Worm (Caenorhabditis elegans) whole organism, L4 larva: ENCODE measurements around the gene Y7A5A.3.

Experiments used
- F10B5.3 ChIP-seq: sonication (generic microtip); optimal IDR thresholded peaks from 2 replicates; lab custom pipeline; 2016; ENCODE audit warnings: mild to moderate bottlenecking, missing genetic modification characterization, missing compliant biosample characterization
- F49E8.2 ChIP-seq: sonication (generic microtip); optimal IDR thresholded peaks from 2 replicates; lab custom pipeline; 2016; ENCODE audit warnings: missing compliant biosample characterization, mild to moderate bottlenecking, missing genetic modification characterization, borderline replicate concordance
- R02D3.7 ChIP-seq: fragments of 150-350 bp; sonication (generic microtip); optimal IDR thresholded peaks from 3 replicates; lab custom pipeline; 2014; ENCODE audit warnings: missing biosample characterization, missing genetic modification characterization
- aha-1 ChIP-seq: fragments of 150-350 bp; peaks from one replicate; lab custom pipeline; 2014; ENCODE audit warnings: missing biosample characterization, missing genetic modification characterization
- attf-4 ChIP-seq: sonication (generic microtip); optimal IDR thresholded peaks from 3 replicates; lab custom pipeline; 2017; ENCODE audit warnings: missing biosample characterization, missing genetic modification characterization
- ceh-82 ChIP-seq: sonication (generic microtip); optimal IDR thresholded peaks from 2 replicates; lab custom pipeline; 2017; ENCODE audit warnings: missing biosample characterization, missing genetic modification characterization
- ces-1 ChIP-seq: fragments of 150-350 bp; sonication (generic microtip); optimal IDR thresholded peaks from 4 replicates; lab custom pipeline; 2014; ENCODE audit warnings: missing biosample characterization, missing genetic modification reagents, missing genetic modification characterization
- daf-16 ChIP-seq, 3 experiments: sonication (generic microtip); optimal IDR thresholded peaks; 2 replicates each; lab custom pipeline; 2016 to 2017; ENCODE audit warnings: missing genetic modification characterization in 3 of 3, missing genetic modification reagents in 3 of 3, mild to moderate bottlenecking in 2 of 3, missing compliant biosample characterization in 2 of 3, missing biosample characterization in 1 of 3, moderate library complexity in 1 of 3
- daf-8 ChIP-seq: fragments of 200-800 bp; sonication (Bioruptor generic); IDR thresholded peaks from 2 replicates; pipeline ENCODE4 v1.3.6; 2022; ENCODE audit warnings: missing genetic modification characterization, missing compliant biosample characterization
- dmd-6 ChIP-seq: fragments of 200-800 bp; sonication (Bioruptor generic); IDR thresholded peaks from 2 replicates; pipeline ENCODE4 v1.3.6; 2022; ENCODE audit warnings: missing genetic modification reagents, missing genetic modification characterization, missing compliant biosample characterization
- dpl-1 ChIP-seq: fragments of 150-350 bp; optimal IDR thresholded peaks from 2 replicates; lab custom pipeline; 2014; ENCODE audit warnings: missing biosample characterization, missing genetic modification reagents, missing genetic modification characterization
- duxl-1 ChIP-seq: sonication (generic microtip); optimal IDR thresholded peaks from 2 replicates; lab custom pipeline; 2016; ENCODE audit warnings: mild to moderate bottlenecking, missing genetic modification characterization, moderate library complexity, missing compliant biosample characterization; ENCODE audit not compliant: poor library complexity
- dve-1 ChIP-seq: sonication (generic microtip); optimal IDR thresholded peaks from 2 replicates; lab custom pipeline; 2017; ENCODE audit warnings: antibody characterized with exemption, mild to moderate bottlenecking, missing genetic modification characterization, missing compliant biosample characterization; ENCODE audit not compliant: insufficient read depth
- egl-43 ChIP-seq: fragments of 200-800 bp; sonication (Bioruptor generic); IDR thresholded peaks from 2 replicates; pipeline ENCODE4 v1.3.6; 2022; ENCODE audit warnings: missing genetic modification reagents, missing genetic modification characterization, missing compliant biosample characterization
- fos-1 ChIP-seq: fragments of 150-350 bp; optimal IDR thresholded peaks from 2 replicates; lab custom pipeline; 2014; ENCODE audit warnings: missing biosample characterization, missing genetic modification characterization
- hmg-1.1 ChIP-seq: fragments of 200-800 bp; sonication (Bioruptor generic); IDR thresholded peaks from 2 replicates; pipeline ENCODE4 v1.3.6; 2022; ENCODE audit warnings: missing genetic modification reagents, missing genetic modification characterization, missing compliant biosample characterization
- lin-1 ChIP-seq: fragments of 200-800 bp; sonication (Bioruptor generic); IDR thresholded peaks from 2 replicates; pipeline ENCODE4 v1.3.6; 2022; ENCODE audit warnings: missing genetic modification reagents, missing genetic modification characterization, missing compliant biosample characterization
- lin-15B ChIP-seq: fragments of 150-350 bp; sonication (generic microtip); optimal IDR thresholded peaks from 3 replicates; lab custom pipeline; 2014; ENCODE audit warnings: missing biosample characterization, missing genetic modification characterization
- lin-29 ChIP-seq: fragments of 200-800 bp; sonication (Bioruptor generic); IDR thresholded peaks from 2 replicates; pipeline ENCODE4 v1.3.6; 2022; ENCODE audit warnings: missing genetic modification reagents, missing genetic modification characterization, missing compliant biosample characterization
- lir-3 ChIP-seq: sonication (generic microtip); optimal IDR thresholded peaks from 2 replicates; lab custom pipeline; 2016; ENCODE audit warnings: mild to moderate bottlenecking, missing genetic modification characterization, missing compliant biosample characterization
- lsy-2 ChIP-seq, 2 experiments: fragments of 150-350 bp in 1 of 2; sonication (generic microtip) in 1 of 2; optimal IDR thresholded peaks; 2 replicates each; lab custom pipeline; 2014 to 2017; ENCODE audit warnings: missing biosample characterization in 2 of 2, missing genetic modification characterization in 2 of 2
- mep-1 ChIP-seq: fragments of 150-350 bp; sonication (generic microtip); optimal IDR thresholded peaks from 3 replicates; lab custom pipeline; 2014; ENCODE audit warnings: missing biosample characterization, missing genetic modification characterization
- nhr-111 ChIP-seq: fragments of 200-800 bp; sonication (Bioruptor generic); optimal IDR thresholded peaks from 2 replicates; lab custom pipeline; 2018; ENCODE audit warnings: mild to moderate bottlenecking, missing genetic modification characterization, missing compliant biosample characterization
- nhr-237 ChIP-seq: sonication (generic microtip); optimal IDR thresholded peaks from 2 replicates; lab custom pipeline; 2017; ENCODE audit warnings: missing biosample characterization, missing genetic modification characterization
- nhr-25 ChIP-seq: sonication (generic microtip); optimal IDR thresholded peaks from 2 replicates; lab custom pipeline; 2017; ENCODE audit warnings: missing genetic modification characterization, mild to moderate bottlenecking, missing compliant biosample characterization, antibody characterized with exemption, moderate library complexity, borderline replicate concordance; ENCODE audit not compliant: insufficient read depth
- nhr-28 ChIP-seq: fragments of 150-350 bp; optimal IDR thresholded peaks from 2 replicates; lab custom pipeline; 2014; ENCODE audit warnings: missing biosample characterization, missing genetic modification characterization
- nhr-48 ChIP-seq: sonication (generic microtip); optimal IDR thresholded peaks from 2 replicates; lab custom pipeline; 2016; ENCODE audit warnings: mild to moderate bottlenecking, missing genetic modification characterization, missing compliant biosample characterization
- nhr-77 ChIP-seq: fragments of 150-350 bp; optimal IDR thresholded peaks from 2 replicates; lab custom pipeline; 2014; ENCODE audit warnings: missing biosample characterization, missing genetic modification characterization
- pqm-1 ChIP-seq: sonication (generic microtip); optimal IDR thresholded peaks from 2 replicates; lab custom pipeline; 2017; ENCODE audit warnings: missing biosample characterization, missing genetic modification characterization
- sdz-12 ChIP-seq: fragments of 200-800 bp; sonication (Bioruptor generic); optimal IDR thresholded peaks from 2 replicates; lab custom pipeline; 2018; ENCODE audit warnings: mild to moderate bottlenecking, missing genetic modification characterization, missing compliant biosample characterization
- set-16 ChIP-seq: fragments of 200-800 bp; sonication (Bioruptor generic); IDR thresholded peaks from 2 replicates; pipeline ENCODE4 v1.3.6; 2022; ENCODE audit warnings: missing genetic modification reagents, missing genetic modification characterization, missing compliant biosample characterization
- snpc-1.2 ChIP-seq: fragments of 200-800 bp; sonication (Bioruptor generic); IDR thresholded peaks from 2 replicates; pipeline ENCODE4 v1.3.6; 2022; ENCODE audit warnings: missing genetic modification reagents, missing genetic modification characterization, missing compliant biosample characterization
- zag-1 ChIP-seq: fragments of 150-350 bp; optimal IDR thresholded peaks from 2 replicates; lab custom pipeline; 2014; ENCODE audit warnings: missing biosample characterization, missing genetic modification characterization
- zip-11 ChIP-seq: fragments of 200-800 bp; sonication (Bioruptor generic); IDR thresholded peaks from 2 replicates; pipeline ENCODE4 v1.3.6; 2022; ENCODE audit warnings: missing genetic modification characterization, missing compliant biosample characterization

Gene Y7A5A.3

DNA sequence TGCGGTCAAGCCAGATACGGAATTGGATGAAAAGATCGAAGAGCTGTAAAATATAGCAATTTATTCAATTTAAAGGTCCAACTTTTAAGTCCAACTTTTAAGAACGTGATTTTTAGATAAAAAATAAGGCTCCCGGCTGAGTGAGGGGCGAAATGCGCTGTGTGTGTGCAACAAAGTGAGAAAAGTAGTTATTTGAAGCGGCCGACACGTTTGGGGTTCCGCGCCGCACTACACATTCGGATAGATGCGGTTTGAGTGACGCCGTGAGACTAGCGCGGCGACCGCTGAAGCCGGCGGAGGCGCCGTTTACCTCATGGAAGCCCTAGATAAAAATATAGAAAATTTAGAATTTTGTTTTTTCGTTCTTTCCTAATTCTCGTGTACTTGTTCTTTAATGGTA, 13.7 kb downstream of the Y7A5A.3 start:
- TF ChIP-seq sdz-12 (GFP tag; lab: Kevin White, UChicago) (no peak), set-16 (GFP tag; lab: Robert Waterston, UW) (peak; percentile 37; the same call in 1 of the 2 replicates), lin-1 (no peak)

DNA sequence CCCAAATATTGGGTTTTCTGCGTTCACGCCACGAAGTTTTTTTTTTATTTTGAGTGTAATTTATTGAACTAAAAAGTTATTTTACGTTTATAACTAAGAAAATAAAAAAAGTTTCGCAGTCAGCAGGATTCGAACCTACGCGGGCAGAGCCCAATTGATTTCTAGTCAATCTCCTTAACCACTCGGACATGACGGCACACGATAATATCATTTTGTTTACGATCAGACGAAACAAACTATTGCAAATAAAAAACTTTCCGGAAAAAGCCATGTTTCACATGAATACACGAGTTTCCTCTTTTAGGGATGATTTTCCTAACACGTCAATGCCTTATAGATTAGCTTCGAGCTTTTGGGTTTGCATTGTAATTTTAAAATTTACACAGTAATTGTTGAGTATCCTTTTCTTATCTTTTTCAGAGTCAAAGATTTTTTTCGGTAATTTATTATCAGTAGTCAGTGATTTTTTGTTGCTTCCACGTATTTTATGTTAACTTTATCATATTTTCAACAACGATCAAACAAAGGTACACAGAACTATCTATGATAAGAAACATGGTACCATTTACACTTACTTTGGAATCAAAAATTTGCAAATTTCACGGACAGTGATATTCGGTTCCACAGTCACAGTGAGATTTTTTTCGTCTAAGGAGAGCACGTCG, 14.4 kb downstream of the Y7A5A.3 start:
- TF ChIP-seq lin-15B (tag; lab: Kevin White, UChicago) (no peak), hmg-1.1 (GFP tag; lab: Robert Waterston, UW) (no peak), attf-4 (no peak), daf-16 (GFP tag; optimal IDR thresholded peaks at IDR 0.05; lab: Kevin White, UChicago) (no peak), daf-16 (tag; optimal IDR thresholded peaks at IDR 0.05; lab: Kevin White, UChicago) (peak; percentile 59), fos-1 (no peak), nhr-28 (tag; lab: Kevin White, UChicago) (peak; percentile 14), nhr-25 (no peak), snpc-1.2 (GFP tag; lab: Robert Waterston, UW) (no peak), mep-1 (no peak), lsy-2 (tag; optimal IDR thresholded peaks at IDR 0.05; lab: Kevin White, UChicago) (no peak), nhr-77 (tag; lab: Kevin White, UChicago) (peak; percentile 24), dve-1 (peak; percentile 18), nhr-111 (GFP tag; lab: Kevin White, UChicago) (no peak), lin-29 (GFP tag; lab: Robert Waterston, UW) (no peak), zip-11 (no peak), duxl-1 (tag; lab: Kevin White, UChicago) (no peak), pqm-1 (tag; lab: Kevin White, UChicago) (peak; percentile 49)

DNA sequence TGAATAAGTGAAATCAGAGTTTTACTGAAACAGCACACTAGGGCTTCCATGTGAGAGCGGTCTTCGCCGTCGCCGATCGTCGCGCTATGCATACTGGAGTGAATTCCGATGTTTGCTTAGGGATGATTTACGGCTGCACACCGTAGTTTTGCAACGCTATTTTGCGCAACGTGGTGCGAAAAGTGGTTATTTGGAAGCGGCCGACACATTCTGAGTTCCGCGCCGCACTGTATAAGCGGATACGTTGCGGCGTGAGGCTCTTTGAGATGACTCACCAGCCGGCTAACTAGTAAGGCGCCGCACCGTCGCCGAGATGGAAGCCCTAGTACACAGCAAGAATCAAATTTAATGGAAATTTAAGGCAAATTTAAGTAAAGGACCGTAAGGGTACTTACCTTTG, 15.9 kb downstream of the Y7A5A.3 start:
- TF ChIP-seq egl-43 (GFP tag; lab: Robert Waterston, UW) (no peak), lir-3 (tag; lab: Kevin White, UChicago) (no peak), aha-1 (tag; lab: Kevin White, UChicago) (peak; percentile 26)

DNA sequence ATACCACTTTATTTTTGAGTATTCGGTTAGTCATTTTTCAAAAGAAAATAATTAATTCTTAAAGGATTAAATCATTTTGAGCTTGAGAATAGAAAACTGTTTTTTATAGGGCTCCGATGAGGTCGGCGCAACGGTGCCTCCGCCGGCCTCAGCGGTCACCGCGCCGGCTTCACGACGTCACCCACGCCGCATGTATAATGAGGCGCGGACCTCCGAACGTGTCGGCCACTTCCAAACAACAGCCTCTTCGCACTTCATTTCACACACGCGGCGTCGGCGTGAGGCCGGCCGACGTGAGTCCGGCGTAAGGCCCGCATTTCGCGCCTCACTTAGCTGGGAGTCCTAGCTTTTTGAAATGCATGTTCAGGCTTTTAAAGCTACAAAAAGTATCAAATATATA, 17.6 kb downstream of the Y7A5A.3 start:
- TF ChIP-seq set-16 (GFP tag; lab: Robert Waterston, UW) (peak; percentile 89), aha-1 (tag; lab: Kevin White, UChicago) (peak; percentile 31), F10B5.3 (no peak)

DNA sequence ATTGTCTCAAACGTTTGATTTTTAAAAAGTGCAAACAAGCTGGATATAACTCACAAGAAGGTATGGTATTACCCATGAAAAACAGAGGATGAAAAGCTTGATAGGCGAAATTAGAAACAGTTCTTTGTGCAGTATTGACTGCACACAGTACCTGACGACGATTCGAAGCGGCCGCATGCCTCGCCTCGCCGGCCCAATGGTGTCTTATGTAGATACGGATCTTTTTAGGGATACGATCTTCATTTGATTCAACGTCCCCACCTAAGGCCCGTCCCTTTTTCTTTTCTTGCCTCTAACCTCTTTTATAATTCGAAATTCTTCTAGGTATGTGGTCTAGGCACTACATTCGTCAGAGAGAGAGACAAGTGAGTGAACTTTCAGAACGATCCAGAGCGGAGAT, 18.3 kb downstream of the Y7A5A.3 start, which contains the start of gene bus-17:
Gene bus-17, minus strand, starts transcription at position 208 of the 400 bp plus-strand sequence.
- no peak for TF ChIP-seq nhr-48 (tag; lab: Kevin White, UChicago)
- TF ChIP-seq R02D3.7: no peak
- no peak for TF ChIP-seq attf-4
- no peak for TF ChIP-seq F49E8.2 (tag; lab: Kevin White, UChicago)
- TF ChIP-seq daf-8 (GFP tag; lab: Robert Waterston, UW): no peak

DNA sequence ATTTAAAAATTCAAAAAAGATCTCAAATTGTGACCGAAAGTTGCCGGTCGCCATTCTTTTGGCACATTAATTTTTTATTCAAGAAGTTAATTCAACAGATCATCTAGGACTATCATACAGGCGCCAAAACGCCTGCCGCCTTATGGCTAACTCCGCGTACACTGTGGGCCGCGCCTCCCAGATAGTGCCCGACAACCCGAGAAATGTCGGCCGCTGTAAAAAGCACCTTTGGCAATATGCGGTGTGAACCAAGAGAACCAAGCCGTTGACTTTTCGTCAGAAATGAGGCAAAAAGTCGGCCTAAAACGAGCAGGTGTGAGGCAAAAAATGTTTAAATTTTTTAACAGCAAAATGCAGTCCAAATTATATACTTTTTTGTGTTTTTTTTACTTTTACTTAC, 25.2 kb downstream of the Y7A5A.3 start:
- TF ChIP-seq dpl-1 (GFP tag; lab: Kevin White, UChicago) (no peak), ces-1 (GFP tag; lab: Kevin White, UChicago) (no peak), dmd-6 (no peak), ceh-82 (tag; lab: Kevin White, UChicago) (no peak), nhr-237 (tag; lab: Kevin White, UChicago) (no peak), zag-1 (no peak)
- TF ChIP-seq, all 104 proteins: peak for 0
